Fruit fly (Drosophila melanogaster) whole organism, embryonic: Measurements from ENCODE around the gene fd96Cb.

ENCODE experiments used
- Asciz ChIP-seq: fragments of 200-800 bp; sonication (Bioruptor generic); optimal IDR thresholded peaks from 2 replicates; lab custom pipeline; 2017; ENCODE audit warnings: missing biosample characterization, mild to moderate bottlenecking, missing genetic modification characterization, missing genetic modification reagents
- BEAF-32 ChIP-seq: fragments of 200-800 bp; sonication (Bioruptor generic); optimal IDR thresholded peaks from 3 replicates; lab custom pipeline; 2017; ENCODE audit warnings: missing biosample characterization, missing genetic modification characterization, mild to moderate bottlenecking, moderate library complexity, missing genetic modification reagents
- CG10267 ChIP-seq: fragments of 200-800 bp; sonication (Bioruptor generic); optimal IDR thresholded peaks from 2 replicates; lab custom pipeline; 2018; ENCODE audit warnings: missing biosample characterization, mild to moderate bottlenecking, missing genetic modification characterization, moderate library complexity
- CG10979 ChIP-seq: fragments of 200-800 bp; sonication (Bioruptor generic); optimal IDR thresholded peaks from 2 replicates; lab custom pipeline; 2018; ENCODE audit warnings: missing biosample characterization, mild to moderate bottlenecking, missing genetic modification characterization, moderate library complexity
- CG13287 ChIP-seq: fragments of 200-800 bp; sonication (Bioruptor generic); IDR thresholded peaks from 2 replicates; pipeline ENCODE4 v1.3.6; 2022; ENCODE audit warnings: missing biosample characterization, missing genetic modification characterization; ENCODE audit not compliant: partially characterized antibody
- CG14710 ChIP-seq: fragments of 200-800 bp; sonication (Bioruptor generic); optimal IDR thresholded peaks from 3 replicates; lab custom pipeline; 2019; ENCODE audit warnings: missing biosample characterization, mild to moderate bottlenecking, missing genetic modification characterization, moderate library complexity
- CG14965 ChIP-seq: fragments of 200-800 bp; sonication (Bioruptor generic); optimal IDR thresholded peaks from 2 replicates; lab custom pipeline; 2016; ENCODE audit warnings: missing biosample characterization, missing genetic modification characterization, borderline replicate concordance
- CG17385 ChIP-seq: fragments of 200-800 bp; sonication (Bioruptor generic); optimal IDR thresholded peaks from 3 replicates; lab custom pipeline; 2018; ENCODE audit warnings: missing biosample characterization, mild to moderate bottlenecking, missing genetic modification characterization
- CG17802 ChIP-seq: fragments of 200-800 bp; sonication (Bioruptor generic); optimal IDR thresholded peaks from 2 replicates; lab custom pipeline; 2018; ENCODE audit warnings: missing biosample characterization, mild to moderate bottlenecking, missing genetic modification characterization, moderate library complexity
- CG2129 ChIP-seq: fragments of 200-800 bp; sonication (Bioruptor generic); IDR thresholded peaks from 2 replicates; pipeline ENCODE4 v1.3.6; 2022; ENCODE audit warnings: missing biosample characterization, missing genetic modification characterization; ENCODE audit not compliant: partially characterized antibody
- CG30020 ChIP-seq: fragments of 200-800 bp; optimal IDR thresholded peaks from 2 replicates; lab custom pipeline; 2019; ENCODE audit warnings: missing biosample characterization, mild to moderate bottlenecking, missing genetic modification characterization, moderate library complexity
- CG30403 ChIP-seq: fragments of 200-800 bp; sonication (Bioruptor generic); optimal IDR thresholded peaks from 3 replicates; lab custom pipeline; 2016; ENCODE audit warnings: missing biosample characterization, missing genetic modification characterization
- CG30431 ChIP-seq: fragments of 200-800 bp; sonication (Bioruptor generic); optimal IDR thresholded peaks from 2 replicates; lab custom pipeline; 2017; ENCODE audit warnings: missing biosample characterization, missing genetic modification characterization
- CG34224 ChIP-seq: fragments of 200-800 bp; sonication (Bioruptor generic); IDR thresholded peaks from 3 replicates; pipeline ENCODE4 v1.3.6; 2022; ENCODE audit warnings: missing biosample characterization, missing genetic modification characterization; ENCODE audit not compliant: partially characterized antibody
- CG42726 ChIP-seq: fragments of 200-800 bp; sonication (Bioruptor generic); IDR thresholded peaks from 2 replicates; pipeline ENCODE4 v1.3.6; 2022; ENCODE audit warnings: missing biosample characterization, missing genetic modification characterization; ENCODE audit not compliant: partially characterized antibody
- CG6175 ChIP-seq: fragments of 200-800 bp; sonication (Bioruptor generic); IDR thresholded peaks from 3 replicates; pipeline ENCODE4 v1.3.6; 2022; ENCODE audit warnings: missing biosample characterization, missing genetic modification characterization
- CG7963 ChIP-seq: fragments of 200-800 bp; sonication (Bioruptor generic); IDR thresholded peaks from 3 replicates; pipeline ENCODE4 v1.3.6; 2022; ENCODE audit warnings: missing biosample characterization, missing genetic modification characterization; ENCODE audit not compliant: partially characterized antibody
- CG9876 ChIP-seq: fragments of 200-800 bp; sonication (Bioruptor generic); optimal IDR thresholded peaks from 2 replicates; lab custom pipeline; 2016; ENCODE audit warnings: missing biosample characterization, missing genetic modification characterization
- CTCF ChIP-seq: fragments of 200-800 bp; sonication (Bioruptor generic); optimal IDR thresholded peaks from 2 replicates; lab custom pipeline; 2017; ENCODE audit warnings: missing biosample characterization, mild to moderate bottlenecking, missing genetic modification characterization, moderate library complexity
- Dip3 ChIP-seq: fragments of 200-800 bp; sonication (Bioruptor generic); optimal IDR thresholded peaks from 3 replicates; lab custom pipeline; 2016; ENCODE audit warnings: missing biosample characterization, missing genetic modification characterization
- Dll ChIP-seq: fragments of 200-800 bp; sonication (Bioruptor generic); IDR thresholded peaks from 4 replicates; pipeline ENCODE4 v1.3.6; 2022; ENCODE audit warnings: missing biosample characterization, missing genetic modification characterization; ENCODE audit not compliant: partially characterized antibody
- Ets65A ChIP-seq: fragments of 200-800 bp; sonication (Bioruptor generic); peaks from one replicate; lab custom pipeline; 2016; ENCODE audit warnings: missing biosample characterization, missing genetic modification characterization
- Fer2 ChIP-seq: fragments of 200-800 bp; sonication (Bioruptor generic); optimal IDR thresholded peaks from 2 replicates; lab custom pipeline; 2018; ENCODE audit warnings: missing biosample characterization, mild to moderate bottlenecking, missing genetic modification characterization, moderate library complexity
- HLH3B ChIP-seq: fragments of 200-800 bp; sonication (Bioruptor generic); IDR thresholded peaks from 2 replicates; pipeline ENCODE4 v1.3.6; 2022; ENCODE audit warnings: missing biosample characterization, missing genetic modification characterization
- HLH4C ChIP-seq: fragments of 200-800 bp; sonication (Bioruptor generic); IDR thresholded peaks from 3 replicates; pipeline ENCODE4 v1.3.6; 2022; ENCODE audit warnings: missing biosample characterization, missing genetic modification characterization; ENCODE audit not compliant: partially characterized antibody
- HLHmδ ChIP-seq: fragments of 200-800 bp; sonication (Bioruptor generic); optimal IDR thresholded peaks from 2 replicates; lab custom pipeline; 2018; ENCODE audit warnings: missing biosample characterization, mild to moderate bottlenecking, missing genetic modification characterization, moderate library complexity
- MESR4 ChIP-seq: fragments of 200-800 bp; sonication (Bioruptor generic); optimal IDR thresholded peaks from 2 replicates; lab custom pipeline; 2018; ENCODE audit warnings: missing biosample characterization, mild to moderate bottlenecking, missing genetic modification characterization, moderate library complexity
- Mad ChIP-seq: fragments of 200-800 bp; sonication (Bioruptor generic); optimal IDR thresholded peaks from 2 replicates; lab custom pipeline; 2016; ENCODE audit warnings: missing biosample characterization, missing genetic modification characterization
- Opbp ChIP-seq: fragments of 200-800 bp; sonication (Bioruptor generic); IDR thresholded peaks from 3 replicates; pipeline ENCODE4 v1.3.6; 2022; ENCODE audit warnings: missing biosample characterization, missing genetic modification characterization; ENCODE audit not compliant: partially characterized antibody
- Sry-δ ChIP-seq: fragments of 200-800 bp; sonication (Bioruptor generic); optimal IDR thresholded peaks from 2 replicates; lab custom pipeline; 2016; ENCODE audit warnings: missing biosample characterization, missing genetic modification characterization
- Trl ChIP-seq, 3 experiments: fragments of >200 bp in 2 of 3; fragments of 200-800 bp in 1 of 3; sonication (Bioruptor generic) in 1 of 3; optimal IDR thresholded peaks; 2 replicates in 1 of 3; 3 replicates in 2 of 3; lab custom pipeline; 2016 to 2017; ENCODE audit warnings: missing biosample characterization in 1 of 3, missing genetic modification characterization in 1 of 3
- ac ChIP-seq: fragments of 200-800 bp; sonication (Bioruptor generic); optimal IDR thresholded peaks from 3 replicates; lab custom pipeline; 2017; ENCODE audit warnings: missing biosample characterization, mild to moderate bottlenecking, missing genetic modification characterization
- al ChIP-seq: fragments of 200-800 bp; sonication (Bioruptor generic); IDR thresholded peaks from 2 replicates; pipeline ENCODE4 v1.3.6; 2022; ENCODE audit warnings: missing biosample characterization, missing genetic modification characterization
- amos ChIP-seq: fragments of 200-800 bp; sonication (Bioruptor generic); IDR thresholded peaks from 2 replicates; pipeline ENCODE4 v1.3.6; 2022; ENCODE audit warnings: missing biosample characterization, missing genetic modification characterization; ENCODE audit not compliant: partially characterized antibody
- crp ChIP-seq, 2 experiments: fragments of 200-800 bp; sonication (Bioruptor generic); optimal IDR thresholded peaks; 2 replicates in 1 of 2; 3 replicates in 1 of 2; lab custom pipeline; 2017; ENCODE audit warnings: missing biosample characterization in 2 of 2, missing genetic modification characterization in 2 of 2, mild to moderate bottlenecking in 1 of 2, moderate library complexity in 1 of 2
- gce ChIP-seq: fragments of 200-800 bp; sonication (Bioruptor generic); IDR thresholded peaks from 3 replicates; pipeline ENCODE4 v1.3.6; 2022; ENCODE audit warnings: missing biosample characterization, missing genetic modification characterization
- gem ChIP-seq: fragments of 200-800 bp; sonication (Bioruptor generic); optimal IDR thresholded peaks from 2 replicates; lab custom pipeline; 2019; ENCODE audit warnings: missing biosample characterization, mild to moderate bottlenecking, missing genetic modification characterization, moderate library complexity
- hbn ChIP-seq: fragments of 200-800 bp; sonication (Bioruptor generic); IDR thresholded peaks from 2 replicates; pipeline ENCODE4 v1.3.6; 2022; ENCODE audit warnings: missing biosample characterization, missing genetic modification characterization; ENCODE audit not compliant: partially characterized antibody
- hkb ChIP-seq, 2 experiments: fragments of 200-800 bp in 1 of 2; fragments of >200 bp in 1 of 2; sonication (Bioruptor generic) in 1 of 2; IDR thresholded peaks in 1 of 2; optimal IDR thresholded peaks in 1 of 2; 2 replicates each; pipeline versions ENCODE4 v1.3.6 to Lab custom; 2017 to 2022; ENCODE audit warnings: missing biosample characterization in 1 of 2, missing genetic modification characterization in 1 of 2
- kah ChIP-seq: fragments of 200-800 bp; sonication (Bioruptor generic); optimal IDR thresholded peaks from 2 replicates; lab custom pipeline; 2018; ENCODE audit warnings: missing biosample characterization, mild to moderate bottlenecking, missing genetic modification characterization
- lilli ChIP-seq: fragments of 200-800 bp; sonication (Bioruptor generic); optimal IDR thresholded peaks from 3 replicates; lab custom pipeline; 2016; ENCODE audit warnings: missing biosample characterization, missing genetic modification characterization
- shn ChIP-seq: fragments of 200-800 bp; sonication (Bioruptor generic); optimal IDR thresholded peaks from 3 replicates; lab custom pipeline; 2016; ENCODE audit warnings: missing biosample characterization, missing genetic modification characterization
- sna ChIP-seq: fragments of 200-800 bp; sonication (Bioruptor generic); IDR thresholded peaks from 2 replicates; pipeline ENCODE4 v1.3.6; 2022; ENCODE audit warnings: missing biosample characterization, missing genetic modification characterization; ENCODE audit not compliant: partially characterized antibody
- trh ChIP-seq: fragments of 200-800 bp; sonication (Bioruptor generic); optimal IDR thresholded peaks from 2 replicates; lab custom pipeline; 2016; ENCODE audit warnings: missing biosample characterization, missing genetic modification characterization
- unpg ChIP-seq: fragments of 200-800 bp; sonication (Bioruptor generic); optimal IDR thresholded peaks from 3 replicates; lab custom pipeline; 2018; ENCODE audit warnings: missing biosample characterization, mild to moderate bottlenecking, missing genetic modification characterization, moderate library complexity
- vfl ChIP-seq: fragments of 200-800 bp; sonication (Bioruptor generic); optimal IDR thresholded peaks from 2 replicates; lab custom pipeline; 2016; ENCODE audit warnings: missing biosample characterization, missing genetic modification characterization
- z ChIP-seq: fragments of 200-800 bp; sonication (Bioruptor generic); IDR thresholded peaks from 3 replicates; pipeline ENCODE4 v1.3.6; 2022; ENCODE audit warnings: missing biosample characterization, missing genetic modification characterization
- zfh2 ChIP-seq: fragments of 200-800 bp; sonication (Bioruptor generic); optimal IDR thresholded peaks from 2 replicates; lab custom pipeline; 2016; ENCODE audit warnings: missing biosample characterization, missing genetic modification characterization

The fd96Cb gene

DNA sequence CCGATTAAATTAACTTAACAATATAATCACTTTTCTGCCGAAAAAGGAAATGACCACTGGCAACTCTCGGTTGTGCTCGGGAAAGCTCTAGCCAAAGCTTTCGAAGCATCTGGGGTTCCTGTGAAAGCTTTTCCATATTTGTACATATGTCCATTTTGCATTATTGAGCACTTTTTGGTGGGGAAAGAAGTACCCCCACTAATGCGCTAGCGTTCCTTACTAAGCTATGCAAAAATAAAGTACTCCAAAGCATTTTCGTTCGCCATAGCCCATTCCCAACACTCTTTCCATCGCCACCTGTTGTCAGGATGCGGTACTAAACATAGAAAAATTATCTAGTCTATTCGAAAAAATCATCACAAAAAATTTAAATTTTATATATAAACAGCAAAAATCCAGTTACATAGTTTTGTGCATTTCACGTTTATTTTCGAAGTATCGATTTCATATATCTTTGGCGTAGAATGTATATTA, 17.7 kb downstream of the fd96Cb start, which contains the start of gene Nepl16 (continued):
- TF ChIP-seq hkb (optimal IDR thresholded peaks at IDR 0.05; lab: Kevin White, UChicago) (no peak), hkb (GFP tag; IDR thresholded peaks at IDR 0.05; lab: Robert Waterston, UW) (no peak), Fer2 (tag; lab: Kevin White, UChicago) (no peak), CG17385 (no peak), Ets65A (GFP tag; lab: Kevin White, UChicago) (peak; percentile 0), HLHmδ (GFP tag; lab: Kevin White, UChicago) (no peak), crp (GFP tag; optimal IDR thresholded peaks at IDR 0.05; lab: Kevin White, UChicago) (no peak), CTCF (GFP tag; lab: Kevin White, UChicago) (peak; percentile 88), CG10979 (tag; lab: Kevin White, UChicago) (peak; percentile 96), gce (GFP tag; lab: Robert Waterston, UW) (no peak), trh (GFP tag; lab: Kevin White, UChicago) (no peak), CG14965 (peak; percentile 88), unpg (GFP tag; lab: Kevin White, UChicago) (no peak), CG9876 (GFP tag; lab: Kevin White, UChicago) (no peak), gem (no peak), z (no peak), CG14710 (tag; lab: Kevin White, UChicago) (no peak), HLH3B (GFP tag; lab: Robert Waterston, UW) (no peak), Mad (GFP tag; lab: Kevin White, UChicago) (no peak), shn (no peak), kah (no peak), Asciz (no peak), sna (GFP tag; lab: Robert Waterston, UW) (no peak), vfl (GFP tag; lab: Kevin White, UChicago) (no peak), CG6175 (GFP tag; lab: Robert Waterston, UW) (no peak)

DNA sequence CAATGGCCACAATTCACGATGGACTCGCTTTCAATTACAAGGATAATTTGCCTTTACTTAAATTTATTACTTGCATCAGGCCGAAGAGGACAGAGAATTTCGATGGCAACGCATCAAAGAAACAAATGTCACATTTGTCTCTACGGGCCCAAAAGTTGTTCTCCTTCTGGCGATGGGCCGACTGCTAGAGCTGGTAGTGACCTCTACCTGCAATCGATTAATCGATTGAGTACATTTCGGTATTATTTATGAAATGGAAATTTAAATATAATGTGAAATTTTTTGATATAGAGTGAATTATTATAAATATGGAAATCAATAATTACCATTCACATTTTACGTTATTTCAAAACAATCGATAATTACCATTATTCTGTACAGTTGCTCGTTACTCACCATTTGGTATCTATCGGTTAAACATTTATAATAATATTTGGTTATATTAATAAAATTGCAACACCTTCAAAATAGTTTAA, 28.0 kb downstream of the fd96Cb start, which contains the start of the genes CG31510 and TTLL5:
Gene CG31510, minus strand, starts transcription at position 185 of the 476 bp plus-strand sequence.
Gene TTLL5, minus strand, starts transcription at position 185 of the 476 bp plus-strand sequence.
- TF ChIP-seq Dll (GFP tag; lab: Robert Waterston, UW) (peak; percentile 86), CG17802 (tag; lab: Kevin White, UChicago) (peak; percentile 96), MESR4 (GFP tag; lab: Kevin White, UChicago) (peak; percentile 99), CG13287 (GFP tag; lab: Robert Waterston, UW) (peak; percentile 75; the same call in 1 of the 2 replicates), CG10267 (tag; lab: Kevin White, UChicago) (no peak), CG42726 (GFP tag; lab: Robert Waterston, UW) (peak; percentile 48; the same call in 1 of the 2 replicates), Trl (optimal IDR thresholded peaks at IDR 0.05; lab: Kevin White, UChicago) (no peak), Trl (GFP tag; optimal IDR thresholded peaks at IDR 0.05; lab: Kevin White, UChicago) (peak; percentile 14), al (GFP tag; lab: Robert Waterston, UW) (peak; percentile 28; the same call in 1 of the 2 replicates), CG30020 (tag; lab: Kevin White, UChicago) (peak; percentile 69), CG7963 (GFP tag; lab: Robert Waterston, UW) (peak; percentile 70), lilli (GFP tag; lab: Kevin White, UChicago) (peak; percentile 15), hbn (GFP tag; lab: Robert Waterston, UW) (peak; percentile 17), CG34224 (GFP tag; lab: Robert Waterston, UW) (peak; percentile 15; the same call in 2 of the 3 replicates), ac (GFP tag; lab: Kevin White, UChicago) (no peak), amos (GFP tag; lab: Robert Waterston, UW) (peak; percentile 71), HLH4C (GFP tag; lab: Robert Waterston, UW) (peak; percentile 68), Sry-δ (GFP tag; lab: Kevin White, UChicago) (peak; percentile 74), CG14710 (tag; lab: Kevin White, UChicago) (peak; percentile 58), CG30403 (GFP tag; lab: Kevin White, UChicago) (peak; percentile 33), zfh2 (peak; percentile 17), BEAF-32 (GFP tag; lab: Kevin White, UChicago) (peak; percentile 69), CG30431 (GFP tag; lab: Kevin White, UChicago) (no peak), Opbp (GFP tag; lab: Robert Waterston, UW) (peak; percentile 72), Dip3 (GFP tag; lab: Kevin White, UChicago) (peak; percentile 12), CG2129 (GFP tag; lab: Robert Waterston, UW) (peak; percentile 70)
